Fruit fly (Drosophila melanogaster) whole organism, wandering third instar larva: ENCODE measurements around the gene Reg-2.

ENCODE experiments used
- Dfd ChIP-seq: fragments of >200 bp; optimal IDR thresholded peaks from 2 replicates; lab custom pipeline; 2017; ENCODE audit warnings: missing biosample characterization, missing genetic modification characterization
- GATAd ChIP-seq: sonication (Bioruptor generic); optimal IDR thresholded peaks from 2 replicates; lab custom pipeline; 2016; ENCODE audit warnings: missing biosample characterization, missing genetic modification characterization
- fru ChIP-seq: fragments of 200-800 bp; sonication (Bioruptor generic); optimal IDR thresholded peaks from 3 replicates; lab custom pipeline; 2016; ENCODE audit warnings: missing biosample characterization, mild to moderate bottlenecking, missing genetic modification characterization
- h ChIP-seq: fragments of 200-800 bp; sonication (Bioruptor generic); optimal IDR thresholded peaks from 3 replicates; lab custom pipeline; 2016; ENCODE audit warnings: missing biosample characterization, mild to moderate bottlenecking, missing genetic modification characterization
- psq ChIP-seq: fragments of 200-800 bp; sonication (Bioruptor generic); optimal IDR thresholded peaks from 3 replicates; lab custom pipeline; 2017; ENCODE audit warnings: missing biosample characterization, mild to moderate bottlenecking, missing genetic modification characterization, moderate library complexity

DNA sequence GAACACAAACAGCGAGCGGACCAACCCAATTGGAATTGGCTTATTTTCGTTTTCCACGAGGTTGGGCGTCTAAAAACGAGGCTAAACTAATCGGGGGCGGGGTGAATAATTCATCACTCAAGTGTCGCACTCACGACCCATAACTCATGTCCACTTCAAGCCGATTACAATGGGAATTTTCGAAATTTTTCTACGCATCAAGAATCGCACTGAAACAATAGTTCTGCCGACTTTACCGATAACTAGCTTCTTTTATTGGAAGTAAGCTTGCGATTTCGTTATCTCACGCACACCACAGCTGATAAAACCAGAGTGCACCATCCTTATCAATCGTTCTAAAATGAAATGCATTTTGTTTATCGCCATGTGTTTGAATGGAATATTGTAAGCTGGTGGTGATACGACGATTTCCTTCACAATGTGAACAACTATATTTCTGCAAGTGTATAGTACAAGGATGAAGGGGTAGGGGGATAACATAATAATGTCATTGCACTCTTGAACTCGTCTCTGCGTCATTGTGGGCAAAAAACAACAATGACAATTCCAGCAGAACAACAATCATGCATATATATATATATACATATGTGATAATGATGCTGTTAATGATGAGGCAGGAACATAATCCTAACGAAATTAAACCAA is 46.9 kb downstream of the Reg-2 start:
- no peak for TF ChIP-seq fru (GFP tag; lab: Kevin White, UChicago)
- no peak for TF ChIP-seq GATAd (GFP tag; lab: Kevin White, UChicago)
- TF ChIP-seq psq, result no peak
- no peak for TF ChIP-seq Dfd (GFP tag; lab: Kevin White, UChicago)
- TF ChIP-seq h (GFP tag; lab: Kevin White, UChicago), result no peak
